Worm (Caenorhabditis elegans): ENCODE data around the gene C07A12.2.

Gene C07A12.2

DNA sequence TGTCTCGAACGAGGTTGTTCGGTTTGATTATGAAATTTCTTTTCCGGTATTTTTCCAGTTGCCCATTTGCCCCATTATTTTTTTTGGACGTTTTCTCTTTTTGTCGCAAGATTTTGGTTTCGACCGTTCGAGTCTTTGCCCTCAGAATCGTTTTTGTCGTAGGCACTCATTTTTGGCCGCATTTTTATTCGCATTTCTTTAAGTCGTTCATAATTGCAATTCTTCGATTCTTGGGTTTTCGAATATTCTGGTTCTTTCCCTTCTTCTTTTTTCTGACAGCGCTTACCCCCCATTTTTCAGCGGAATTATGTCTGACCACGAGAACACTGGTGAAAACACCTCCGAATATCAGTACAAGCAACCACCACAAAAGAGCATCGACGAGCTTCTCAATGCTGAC is 36.4 kb upstream of the C07A12.2 start, which contains the start of gene rhi-1:
Gene rhi-1 (plus strand): TSS at position 301 of the 400 bp plus-strand sequence.
- no peak for TF ChIP-seq lin-14 (GFP tag; optimal IDR thresholded peaks at IDR 0.05)
- TF ChIP-seq skn-1 (tag; optimal IDR thresholded peaks at IDR 0.05), result no peak
- TF ChIP-seq vab-15 (tag; optimal IDR thresholded peaks at IDR 0.05), result no peak
- no peak for TF ChIP-seq nhr-237 (tag; optimal IDR thresholded peaks at IDR 0.05)
- no peak for TF ChIP-seq irx-1 (tag; optimal IDR thresholded peaks at IDR 0.05)
- TF ChIP-seq ama-1 (optimal IDR thresholded peaks at IDR 0.05), result no peak
- peak in 1 of 2 experiments; percentile 1 for TF ChIP-seq lin-35 (GFP tag; optimal IDR thresholded peaks at IDR 0.05)
- TF ChIP-seq ztf-11 (tag; optimal IDR thresholded peaks at IDR 0.05), result no peak
- no peak for TF ChIP-seq lin-39 (tag; optimal IDR thresholded peaks at IDR 0.05)
- no peak for TF ChIP-seq efl-1 (optimal IDR thresholded peaks at IDR 0.05)
- TF ChIP-seq efl-1 (GFP tag; optimal IDR thresholded peaks at IDR 0.05 in 1 of 2), result peak in 1 of 2 experiments; percentile 47
- TF ChIP-seq egl-27 (tag; optimal IDR thresholded peaks at IDR 0.05), result no peak
- no peak for TF ChIP-seq nhr-77 (tag; optimal IDR thresholded peaks at IDR 0.05)
- no peak for TF ChIP-seq elt-2 (tag; optimal IDR thresholded peaks at IDR 0.05)

DNA sequence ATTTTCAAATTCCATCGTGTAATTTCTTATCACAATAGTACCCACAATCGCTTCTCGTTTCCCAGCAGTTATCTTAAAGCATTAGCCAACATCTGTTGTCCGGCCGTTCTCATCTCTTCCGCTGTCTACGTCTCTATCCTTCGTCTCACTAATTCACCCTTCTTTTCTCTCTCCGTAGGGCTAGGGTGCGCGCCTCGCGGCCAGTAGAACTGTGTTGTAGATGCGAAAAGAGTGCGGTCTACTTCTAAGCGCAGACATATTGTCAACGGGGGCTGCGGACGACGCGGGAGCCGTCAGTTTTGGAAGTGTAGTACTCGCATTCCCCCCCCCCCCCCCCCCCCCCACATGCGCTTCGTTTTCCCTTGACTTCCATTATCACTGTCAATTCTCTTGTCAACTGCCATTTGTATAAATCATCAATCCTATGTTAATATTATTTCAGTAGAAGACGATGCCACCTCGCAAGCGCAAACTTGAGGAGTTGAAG is 30.9 kb upstream of the C07A12.2 start, which contains the start of gene spr-3:
Gene spr-3 (plus strand): TSS at position 437 of the 487 bp plus-strand sequence.
- TF ChIP-seq mep-1 (tag; optimal IDR thresholded peaks at IDR 0.05) (no peak), blmp-1 (tag; optimal IDR thresholded peaks at IDR 0.05) (peak; percentile 52), elt-3 (tag; optimal IDR thresholded peaks at IDR 0.05) (no peak), ztf-11 (tag; optimal IDR thresholded peaks at IDR 0.05) (no peak), unc-30 (tag; optimal IDR thresholded peaks at IDR 0.05) (no peak), Y116A8C.19 (tag; optimal IDR thresholded peaks at IDR 0.05; ENCODE audit: borderline replicate concordance) (no peak), xbp-1 (tag; optimal IDR thresholded peaks at IDR 0.05) (peak; percentile 17), ces-1 (GFP tag; optimal IDR thresholded peaks at IDR 0.05) (no peak), ztf-4 (tag; optimal IDR thresholded peaks at IDR 0.05) (no peak), sox-4 (tag; optimal IDR thresholded peaks at IDR 0.05) (no peak), ceh-63 (GFP tag; optimal IDR thresholded peaks at IDR 0.05) (no peak), sptf-1 (tag; optimal IDR thresholded peaks at IDR 0.05) (no peak), nhr-28 (tag; optimal IDR thresholded peaks at IDR 0.05) (no peak), nhr-20 (tag; optimal IDR thresholded peaks at IDR 0.05) (no peak), tlp-1 (tag; optimal IDR thresholded peaks at IDR 0.05) (no peak), efl-1 (optimal IDR thresholded peaks at IDR 0.05) (no peak), efl-1 (GFP tag; optimal IDR thresholded peaks at IDR 0.05 in 1 of 2) (no peak), lin-14 (GFP tag; optimal IDR thresholded peaks at IDR 0.05) (peak; percentile 32), hlh-4 (tag; optimal IDR thresholded peaks at IDR 0.05) (no peak), vab-15 (tag; optimal IDR thresholded peaks at IDR 0.05) (no peak)

DNA sequence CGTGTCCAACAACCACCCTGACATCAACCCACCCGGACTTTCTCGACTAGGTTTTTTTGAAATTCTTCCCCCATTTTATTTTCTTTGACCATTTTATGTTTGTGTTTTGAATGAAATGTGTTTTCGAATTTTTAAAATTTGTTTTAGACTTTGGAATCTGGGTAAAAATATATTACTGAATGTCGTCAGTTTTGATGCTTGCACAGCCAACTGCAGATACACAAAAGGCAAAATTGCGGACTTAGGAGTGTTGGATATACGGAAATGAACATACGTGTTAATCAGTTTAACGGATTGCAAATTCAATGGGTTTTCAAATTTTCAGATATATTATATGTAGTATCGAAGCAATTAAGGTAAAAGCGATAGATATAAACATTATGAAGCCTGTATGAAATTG is 27.9 kb upstream of the C07A12.2 start:
- TF ChIP-seq nhr-71 (tag; optimal IDR thresholded peaks at IDR 0.05) (peak; percentile 32), efl-1 (optimal IDR thresholded peaks at IDR 0.05) (peak in 1 of 2 experiments; percentile 14), efl-1 (GFP tag; optimal IDR thresholded peaks at IDR 0.05 in 1 of 2) (peak in 1 of 2 experiments; percentile 82), egl-27 (tag; optimal IDR thresholded peaks at IDR 0.05) (no peak), tbx-2 (tag; optimal IDR thresholded peaks at IDR 0.05) (peak; percentile 18), xbp-1 (tag; optimal IDR thresholded peaks at IDR 0.05) (peak; percentile 86), lin-15B (tag; optimal IDR thresholded peaks at IDR 0.05) (no peak), nhr-85 (tag) (peak; percentile 62), nhr-20 (tag; optimal IDR thresholded peaks at IDR 0.05) (peak; percentile 23), snu-23 (GFP tag; optimal IDR thresholded peaks at IDR 0.05) (peak; percentile 35), lin-14 (GFP tag; optimal IDR thresholded peaks at IDR 0.05) (peak; percentile 29), mep-1 (tag; optimal IDR thresholded peaks at IDR 0.05) (peak; percentile 57), blmp-1 (tag; optimal IDR thresholded peaks at IDR 0.05) (peak; percentile 58), C16A3.4 (tag; optimal IDR thresholded peaks at IDR 0.05) (peak; percentile 26), nhr-47 (tag; optimal IDR thresholded peaks at IDR 0.05) (peak; percentile 29), lin-35 (GFP tag; optimal IDR thresholded peaks at IDR 0.05) (peak in 1 of 2 experiments; percentile 14), dsc-1 (tag; optimal IDR thresholded peaks at IDR 0.05) (no peak), swsn-7 (tag; optimal IDR thresholded peaks at IDR 0.05) (peak; percentile 2), nhr-11 (tag; optimal IDR thresholded peaks at IDR 0.05) (no peak), F16B12.6 (tag; optimal IDR thresholded peaks at IDR 0.05) (peak; percentile 82), lsy-2 (tag; optimal IDR thresholded peaks at IDR 0.05) (peak in 1 of 2 experiments; percentile 42)
